7 worm cellular contexts compared by ENCODE assay signal in genomic region chrIV:15028891-15029290, ce11.
TF ChIP-seq lines count a peak whose summit lies in the region.

Gene Y41E3.8 (minus strand): TSS chrIV:15028978.

TF ChIP-seq in whole organism, L1 larva, 84 proteins besides CTCF, POLR2A, EP300 and RAD21 (continues in another document):
- peak; percentile 43 for TF ChIP-seq nhr-71 (tag; optimal IDR thresholded peaks at IDR 0.05; lab: Kevin White, UChicago)
- peak in 1 of 2 experiments; percentile 43 for TF ChIP-seq mdl-1 (tag; optimal IDR thresholded peaks at IDR 0.05; lab: Kevin White, UChicago)
- TF ChIP-seq dpl-1 (GFP tag; optimal IDR thresholded peaks at IDR 0.05; lab: Kevin White, UChicago), result peak; percentile 39 to 82 (median 72)
- peak; percentile 74 for TF ChIP-seq mep-1 (tag; optimal IDR thresholded peaks at IDR 0.05; lab: Kevin White, UChicago)
- TF ChIP-seq ceh-82 (tag; optimal IDR thresholded peaks at IDR 0.05; lab: Kevin White, UChicago), result peak in 1 of 3 experiments; percentile 10
- no peak for TF ChIP-seq skn-1 (tag; optimal IDR thresholded peaks at IDR 0.05; lab: Kevin White, UChicago)
- peak; percentile 56 to 81 for TF ChIP-seq lin-35 (GFP tag; optimal IDR thresholded peaks at IDR 0.05; lab: Kevin White, UChicago)
- peak; percentile 66 to 69 for TF ChIP-seq efl-1 (optimal IDR thresholded peaks at IDR 0.05; lab: Kevin White, UChicago)
- peak; percentile 79 to 97 for TF ChIP-seq efl-1 (GFP tag; optimal IDR thresholded peaks at IDR 0.05 in 1 of 2; lab: Kevin White, UChicago)
- TF ChIP-seq nhr-47 (tag; optimal IDR thresholded peaks at IDR 0.05; lab: Kevin White, UChicago), result peak; percentile 32
- no peak for TF ChIP-seq C04F5.9 (tag; optimal IDR thresholded peaks at IDR 0.05; lab: Kevin White, UChicago)
- TF ChIP-seq blmp-1 (tag; optimal IDR thresholded peaks at IDR 0.05; lab: Kevin White, UChicago), result peak; percentile 53

TF ChIP-seq in whole organism, L2 larva, 48 proteins besides CTCF, POLR2A, EP300 and RAD21 (continues in another document):
- TF ChIP-seq unc-55 (GFP tag; optimal IDR thresholded peaks at IDR 0.05; lab: Kevin White, UChicago), result peak; percentile 35
- no peak for TF ChIP-seq lin-11 (tag; optimal IDR thresholded peaks at IDR 0.05; lab: Kevin White, UChicago)
- peak in 1 of 2 experiments; percentile 54 for TF ChIP-seq lsy-2 (tag; optimal IDR thresholded peaks at IDR 0.05; lab: Kevin White, UChicago)
- no peak for TF ChIP-seq egl-27 (tag; optimal IDR thresholded peaks at IDR 0.05; lab: Kevin White, UChicago)
- no peak for TF ChIP-seq ztf-11 (tag; optimal IDR thresholded peaks at IDR 0.05; lab: Kevin White, UChicago)
- TF ChIP-seq nhr-11 (tag; optimal IDR thresholded peaks at IDR 0.05; lab: Kevin White, UChicago), result no peak
- no peak for TF ChIP-seq nhr-10 (tag; optimal IDR thresholded peaks at IDR 0.05; lab: Kevin White, UChicago)
- TF ChIP-seq dmd-4 (tag; optimal IDR thresholded peaks at IDR 0.05; lab: Kevin White, UChicago), result no peak
- TF ChIP-seq aly-2 (tag; optimal IDR thresholded peaks at IDR 0.05; lab: Kevin White, UChicago), result no peak
- TF ChIP-seq nhr-25 (tag; optimal IDR thresholded peaks at IDR 0.05; lab: Kevin White, UChicago), result peak; percentile 6
- TF ChIP-seq nhr-21 (tag; optimal IDR thresholded peaks at IDR 0.05; lab: Kevin White, UChicago), result peak; percentile 10
- TF ChIP-seq Y55F3AM.14 (GFP tag; optimal IDR thresholded peaks at IDR 0.05; lab: Kevin White, UChicago), result no peak
- no peak for TF ChIP-seq unc-62 (GFP tag; optimal IDR thresholded peaks at IDR 0.05; lab: Kevin White, UChicago)
- TF ChIP-seq snpc-4 (tag; optimal IDR thresholded peaks at IDR 0.05; lab: Kevin White, UChicago), result no peak

TF ChIP-seq in whole organism, L3 larva, 47 proteins besides CTCF, POLR2A, EP300 and RAD21 (continues in another document):
- TF ChIP-seq nhr-67 (tag; optimal IDR thresholded peaks at IDR 0.05; lab: Kevin White, UChicago), result no peak
- TF ChIP-seq egl-5 (tag; optimal IDR thresholded peaks at IDR 0.05; lab: Kevin White, UChicago), result peak; percentile 24
- peak; percentile 40 for TF ChIP-seq hmg-11 (tag; optimal IDR thresholded peaks at IDR 0.05; lab: Kevin White, UChicago)
- no peak for TF ChIP-seq ceh-16 (tag; optimal IDR thresholded peaks at IDR 0.05; lab: Kevin White, UChicago)
- TF ChIP-seq nhr-25 (tag; optimal IDR thresholded peaks at IDR 0.05; lab: Kevin White, UChicago), result peak; percentile 2
- no peak for TF ChIP-seq lsy-12 (tag; optimal IDR thresholded peaks at IDR 0.05; lab: Kevin White, UChicago)
- peak; percentile 45 for TF ChIP-seq lin-15B (tag; optimal IDR thresholded peaks at IDR 0.05; lab: Kevin White, UChicago)
- TF ChIP-seq nhr-77 (tag; optimal IDR thresholded peaks at IDR 0.05; lab: Kevin White, UChicago), result no peak
- peak; percentile 64 for TF ChIP-seq pha-4 (tag; optimal IDR thresholded peaks at IDR 0.05; lab: Kevin White, UChicago)
- TF ChIP-seq nhr-23 (tag; optimal IDR thresholded peaks at IDR 0.05; lab: Kevin White, UChicago), result peak; percentile 46
- TF ChIP-seq nfya-1 (tag; optimal IDR thresholded peaks at IDR 0.05; lab: Kevin White, UChicago; ENCODE audit: insufficient read depth), result peak; percentile 57
- no peak for TF ChIP-seq ceh-9 (tag; optimal IDR thresholded peaks at IDR 0.05; lab: Kevin White, UChicago)
- no peak for TF ChIP-seq snpc-4 (tag; optimal IDR thresholded peaks at IDR 0.05; lab: Kevin White, UChicago)
- TF ChIP-seq ceh-28 (tag; optimal IDR thresholded peaks at IDR 0.05; lab: Kevin White, UChicago), result peak; percentile 19

TF ChIP-seq in whole organism, L4 larva, 104 proteins besides CTCF, POLR2A, EP300 and RAD21 (continues in another document):
- TF ChIP-seq arid-1 (GFP tag; conservative IDR thresholded peaks at IDR 0.05; lab: Robert Waterston, UW), result no peak
- no peak for TF ChIP-seq saeg-2 (GFP tag; IDR thresholded peaks at IDR 0.05; lab: Robert Waterston, UW)
- no peak for TF ChIP-seq set-16 (GFP tag; IDR thresholded peaks at IDR 0.05; lab: Robert Waterston, UW)
- TF ChIP-seq jun-1 (tag; optimal IDR thresholded peaks at IDR 0.05; lab: Kevin White, UChicago), result no peak
- no peak for TF ChIP-seq lin-29 (GFP tag; IDR thresholded peaks at IDR 0.05; lab: Robert Waterston, UW)
- TF ChIP-seq gei-8 (GFP tag; optimal IDR thresholded peaks at IDR 0.05; lab: Kevin White, UChicago), result no peak
- TF ChIP-seq zip-11 (GFP tag; IDR thresholded peaks at IDR 0.05; lab: Robert Waterston, UW), result no peak
- TF ChIP-seq php-3 (GFP tag; IDR thresholded peaks at IDR 0.05; lab: Robert Waterston, UW), result no peak
- TF ChIP-seq F26F4.8 (GFP tag; conservative IDR thresholded peaks at IDR 0.05; lab: Robert Waterston, UW), result no peak
- TF ChIP-seq lin-38 (GFP tag; IDR thresholded peaks at IDR 0.05; lab: Robert Waterston, UW), result peak; percentile 36; the same call in 1 of the 2 replicates
- TF ChIP-seq hmg-1.1 (GFP tag; IDR thresholded peaks at IDR 0.05; lab: Robert Waterston, UW), result peak; percentile 44; the same call in 1 of the 2 replicates
- no peak for TF ChIP-seq nhr-41 (GFP tag; IDR thresholded peaks at IDR 0.05; lab: Robert Waterston, UW)
- no peak for TF ChIP-seq hlh-11 (tag; optimal IDR thresholded peaks at IDR 0.05; lab: Kevin White, UChicago)
- no peak for TF ChIP-seq vab-7 (GFP tag; IDR thresholded peaks at IDR 0.05; lab: Robert Waterston, UW)

TF ChIP-seq in whole organism, late embryonic, 69 proteins besides CTCF, POLR2A, EP300 and RAD21:
- TF ChIP-seq nhr-11 (tag; optimal IDR thresholded peaks at IDR 0.05; lab: Kevin White, UChicago) (no peak), nfya-1 (tag; optimal IDR thresholded peaks at IDR 0.05; lab: Kevin White, UChicago) (peak; percentile 32)
TF ChIP-seq in whole organism, late embryonic: peak in this region for 1.

TF ChIP-seq in whole organism, mixed stage, embryonic, 35 proteins besides CTCF, POLR2A, EP300 and RAD21:
- TF ChIP-seq ces-1 (GFP tag; optimal IDR thresholded peaks at IDR 0.05; lab: Kevin White, UChicago), result peak; percentile 54
- TF ChIP-seq snpc-4 (tag; optimal IDR thresholded peaks at IDR 0.05; lab: Kevin White, UChicago), result no peak
- no peak for TF ChIP-seq tbx-8 (GFP tag; optimal IDR thresholded peaks at IDR 0.05; lab: Kevin White, UChicago)
- no peak for TF ChIP-seq cnd-1 (tag; optimal IDR thresholded peaks at IDR 0.05; lab: Kevin White, UChicago)

TF ChIP-seq in whole organism, young adult, 124 proteins besides CTCF, POLR2A, EP300 and RAD21:
- TF ChIP-seq Y95B8A.8 (GFP tag; IDR thresholded peaks at IDR 0.05; lab: Robert Waterston, UW), result no peak
- no peak for TF ChIP-seq snpc-4 (GFP tag; optimal IDR thresholded peaks at IDR 0.05; lab: Kevin White, UChicago)
- peak in 3 of 4 experiments; percentile 14 to 82 (median 55) for TF ChIP-seq snpc-4 (tag; optimal IDR thresholded peaks at IDR 0.05; lab: Kevin White, UChicago)
- no peak for TF ChIP-seq efl-1 (GFP tag; optimal IDR thresholded peaks at IDR 0.05; lab: Kevin White, UChicago)
- no peak for TF ChIP-seq bed-1 (GFP tag; IDR thresholded peaks at IDR 0.05; lab: Robert Waterston, UW)
- peak; percentile 37 for TF ChIP-seq F49E8.2 (tag; optimal IDR thresholded peaks at IDR 0.05; lab: Kevin White, UChicago; ENCODE audit: insufficient read depth)
- TF ChIP-seq lin-54 (GFP tag; optimal IDR thresholded peaks at IDR 0.05; lab: Kevin White, UChicago), result peak; percentile 29
- TF ChIP-seq tbp1 (GFP tag; optimal IDR thresholded peaks at IDR 0.05; lab: Kevin White, UChicago), result peak; percentile 44
- TF ChIP-seq dpl-1 (GFP tag; optimal IDR thresholded peaks at IDR 0.05; lab: Kevin White, UChicago), result peak; percentile 12
- TF ChIP-seq cebp-1 (GFP tag; IDR thresholded peaks at IDR 0.05; lab: Robert Waterston, UW), result no peak
- TF ChIP-seq cebp-1 (tag; optimal IDR thresholded peaks at IDR 0.05; lab: Kevin White, UChicago), result peak; percentile 31
- peak; percentile 47; the same call in 1 of the 2 replicates for TF ChIP-seq F33H1.4 (GFP tag; IDR thresholded peaks at IDR 0.05; lab: Robert Waterston, UW)
- TF ChIP-seq hsf-1 (GFP tag; IDR thresholded peaks at IDR 0.05; lab: Robert Waterston, UW), result no peak
- TF ChIP-seq attf-3 (GFP tag; conservative IDR thresholded peaks at IDR 0.05; lab: Robert Waterston, UW), result peak; percentile 50; the same call in 1 of the 2 replicates
- TF ChIP-seq attf-6 (GFP tag; IDR thresholded peaks at IDR 0.05; lab: Robert Waterston, UW), result peak; percentile 70; the same call in 1 of the 2 replicates
- TF ChIP-seq ZK185.1 (tag; optimal IDR thresholded peaks at IDR 0.05; lab: Kevin White, UChicago; ENCODE audit: poor library complexity, severe bottlenecking), result no peak
- peak; percentile 60 for TF ChIP-seq lsl-1 (GFP tag; optimal IDR thresholded peaks at IDR 0.05; lab: Kevin White, UChicago)
- TF ChIP-seq nhr-27 (tag; optimal IDR thresholded peaks at IDR 0.05; lab: Kevin White, UChicago), result no peak
- TF ChIP-seq madf-6 (GFP tag; IDR thresholded peaks at IDR 0.05; lab: Robert Waterston, UW), result peak; percentile 22; the same call in 1 of the 2 replicates
- TF ChIP-seq ztf-18 (tag; optimal IDR thresholded peaks at IDR 0.05; lab: Kevin White, UChicago), result peak; percentile 68
- no peak for TF ChIP-seq F10E7.11 (tag; optimal IDR thresholded peaks at IDR 0.05; lab: Kevin White, UChicago)
TF ChIP-seq in whole organism, young adult: peak in this region for 12.
